Fruit fly (Drosophila melanogaster) whole organism, embryonic: ENCODE measurements around the gene CG34290.

Source experiments
- Bteb2 ChIP-seq: fragments of 200-800 bp; sonication (Bioruptor generic); optimal IDR thresholded peaks from 2 replicates; lab custom pipeline; 2016; ENCODE audit warnings: missing biosample characterization, missing genetic modification characterization
- CG10654 ChIP-seq: fragments of 200-800 bp; sonication (Bioruptor generic); optimal IDR thresholded peaks from 2 replicates; lab custom pipeline; 2016; ENCODE audit warnings: missing biosample characterization, missing genetic modification characterization
- CG12942 ChIP-seq: fragments of 200-800 bp; sonication (Bioruptor generic); optimal IDR thresholded peaks from 3 replicates; lab custom pipeline; 2016; ENCODE audit warnings: missing biosample characterization, missing genetic modification characterization
- CG14860 ChIP-seq: fragments of 200-800 bp; sonication (Bioruptor generic); IDR thresholded peaks from 3 replicates; pipeline ENCODE4 v1.3.6; 2022; ENCODE audit warnings: missing biosample characterization, missing genetic modification characterization; ENCODE audit not compliant: partially characterized antibody
- CG16779 ChIP-seq: fragments of 200-800 bp; sonication (Bioruptor generic); IDR thresholded peaks from 2 replicates; pipeline ENCODE4 v1.3.6; 2022; ENCODE audit warnings: missing biosample characterization, missing genetic modification characterization
- CG17385 ChIP-seq: fragments of 200-800 bp; sonication (Bioruptor generic); optimal IDR thresholded peaks from 3 replicates; lab custom pipeline; 2018; ENCODE audit warnings: missing biosample characterization, mild to moderate bottlenecking, missing genetic modification characterization
- CG34224 ChIP-seq: fragments of 200-800 bp; sonication (Bioruptor generic); IDR thresholded peaks from 3 replicates; pipeline ENCODE4 v1.3.6; 2022; ENCODE audit warnings: missing biosample characterization, missing genetic modification characterization; ENCODE audit not compliant: partially characterized antibody
- CG34376 ChIP-seq: fragments of 200-800 bp; sonication (Bioruptor generic); optimal IDR thresholded peaks from 2 replicates; lab custom pipeline; 2018; ENCODE audit warnings: missing biosample characterization, mild to moderate bottlenecking, missing genetic modification characterization
- CG34422 ChIP-seq: fragments of 200-800 bp; sonication (Bioruptor generic); IDR thresholded peaks from 3 replicates; pipeline ENCODE4 v1.3.6; 2022; ENCODE audit warnings: missing biosample characterization, missing genetic modification characterization
- CG4617 ChIP-seq: fragments of 200-800 bp; sonication (Bioruptor generic); optimal IDR thresholded peaks from 3 replicates; lab custom pipeline; 2016; ENCODE audit warnings: missing biosample characterization, missing genetic modification characterization, borderline replicate concordance
- CG7963 ChIP-seq: fragments of 200-800 bp; sonication (Bioruptor generic); IDR thresholded peaks from 3 replicates; pipeline ENCODE4 v1.3.6; 2022; ENCODE audit warnings: missing biosample characterization, missing genetic modification characterization; ENCODE audit not compliant: partially characterized antibody
- CG8765 ChIP-seq: fragments of 200-800 bp; sonication (Bioruptor generic); IDR thresholded peaks from 2 replicates; pipeline ENCODE4 v1.3.6; 2022; ENCODE audit warnings: missing biosample characterization, missing genetic modification characterization
- CoRest ChIP-seq: fragments of 200-800 bp; sonication (Bioruptor generic); optimal IDR thresholded peaks from 3 replicates; lab custom pipeline; 2018; ENCODE audit warnings: missing biosample characterization, mild to moderate bottlenecking, missing genetic modification characterization, moderate library complexity
- Deaf1 ChIP-seq: fragments of 200-800 bp; optimal IDR thresholded peaks from 3 replicates; lab custom pipeline; 2019; ENCODE audit warnings: missing biosample characterization, mild to moderate bottlenecking, missing genetic modification characterization, moderate library complexity
- Dll ChIP-seq: fragments of 200-800 bp; sonication (Bioruptor generic); IDR thresholded peaks from 4 replicates; pipeline ENCODE4 v1.3.6; 2022; ENCODE audit warnings: missing biosample characterization, missing genetic modification characterization; ENCODE audit not compliant: partially characterized antibody
- Doc2 ChIP-seq: fragments of 200-800 bp; sonication (Bioruptor generic); IDR thresholded peaks from 2 replicates; pipeline ENCODE4 v1.3.6; 2022; ENCODE audit warnings: missing biosample characterization, missing genetic modification characterization
- Doc3 ChIP-seq: fragments of 200-800 bp; sonication (Bioruptor generic); IDR thresholded peaks from 3 replicates; pipeline ENCODE4 v1.3.6; 2022; ENCODE audit warnings: missing biosample characterization, missing genetic modification characterization; ENCODE audit not compliant: partially characterized antibody
- Drgx ChIP-seq: fragments of 200-800 bp; sonication (Bioruptor generic); IDR thresholded peaks from 2 replicates; pipeline ENCODE4 v1.3.6; 2022; ENCODE audit warnings: missing biosample characterization, missing genetic modification characterization
- Lhr ChIP-seq: fragments of 200-800 bp; sonication (Bioruptor generic); optimal IDR thresholded peaks from 3 replicates; lab custom pipeline; 2017; ENCODE audit warnings: mild to moderate bottlenecking, missing biosample characterization, missing genetic modification reagents, missing genetic modification characterization
- MBD-R2 ChIP-seq: fragments of 200-800 bp; sonication (Bioruptor generic); IDR thresholded peaks from 2 replicates; pipeline ENCODE4 v1.3.6; 2022; ENCODE audit warnings: missing biosample characterization, missing genetic modification characterization
- MESR4 ChIP-seq: fragments of 200-800 bp; sonication (Bioruptor generic); optimal IDR thresholded peaks from 2 replicates; lab custom pipeline; 2018; ENCODE audit warnings: missing biosample characterization, mild to moderate bottlenecking, missing genetic modification characterization, moderate library complexity
- Mes4 ChIP-seq: fragments of 200-800 bp; sonication (Bioruptor generic); optimal IDR thresholded peaks from 2 replicates; lab custom pipeline; 2016; ENCODE audit warnings: missing biosample characterization, missing genetic modification characterization
- NfI ChIP-seq: fragments of 200-800 bp; sonication (Bioruptor generic); optimal IDR thresholded peaks from 3 replicates; lab custom pipeline; 2018; ENCODE audit warnings: missing biosample characterization, mild to moderate bottlenecking, missing genetic modification characterization, moderate library complexity
- Poxn ChIP-seq: fragments of 200-800 bp; sonication (Bioruptor generic); IDR thresholded peaks from 2 replicates; pipeline ENCODE4 v1.3.6; 2022; ENCODE audit warnings: missing biosample characterization, missing genetic modification characterization
- ab ChIP-seq: fragments of 200-800 bp; sonication (Bioruptor generic); optimal IDR thresholded peaks from 2 replicates; lab custom pipeline; 2016; ENCODE audit warnings: missing biosample characterization, missing genetic modification characterization
- bbx ChIP-seq: fragments of 200-800 bp; sonication (Bioruptor generic); IDR thresholded peaks from 2 replicates; pipeline ENCODE4 v1.3.6; 2022; ENCODE audit warnings: missing biosample characterization, missing genetic modification characterization; ENCODE audit not compliant: partially characterized antibody
- bcd ChIP-seq: fragments of 200-800 bp; sonication (Bioruptor generic); optimal IDR thresholded peaks from 2 replicates; lab custom pipeline; 2017; ENCODE audit warnings: missing biosample characterization, mild to moderate bottlenecking, missing genetic modification characterization
- btn ChIP-seq: fragments of 200-800 bp; sonication (Bioruptor generic); optimal IDR thresholded peaks from 2 replicates; lab custom pipeline; 2016; ENCODE audit warnings: missing biosample characterization, missing genetic modification characterization
- chinmo ChIP-seq: fragments of 200-800 bp; sonication (Bioruptor generic); IDR thresholded peaks from 4 replicates; pipeline ENCODE4 v1.3.6; 2022; ENCODE audit warnings: missing biosample characterization, missing genetic modification characterization; ENCODE audit not compliant: partially characterized antibody
- chm ChIP-seq: fragments of 200-800 bp; sonication (Bioruptor generic); IDR thresholded peaks from 2 replicates; pipeline ENCODE4 v1.3.6; 2022; ENCODE audit warnings: missing biosample characterization, missing genetic modification characterization
- en ChIP-seq: fragments of 200-800 bp; sonication (Bioruptor generic); optimal IDR thresholded peaks from 2 replicates; lab custom pipeline; 2016; ENCODE audit warnings: missing biosample characterization, missing genetic modification characterization
- ewg ChIP-seq: fragments of 200-800 bp; sonication (Bioruptor generic); optimal IDR thresholded peaks from 3 replicates; lab custom pipeline; 2017; ENCODE audit warnings: mild to moderate bottlenecking, missing biosample characterization, missing genetic modification reagents, missing genetic modification characterization
- exex ChIP-seq: fragments of 200-800 bp; sonication (Bioruptor generic); optimal IDR thresholded peaks from 4 replicates; lab custom pipeline; 2018; ENCODE audit warnings: missing biosample characterization, mild to moderate bottlenecking, missing genetic modification characterization, moderate library complexity
- fd96Cb ChIP-seq: fragments of 200-800 bp; sonication (Bioruptor generic); optimal IDR thresholded peaks from 2 replicates; lab custom pipeline; 2018; ENCODE audit warnings: missing biosample characterization, mild to moderate bottlenecking, missing genetic modification characterization, moderate library complexity
- gro ChIP-seq: fragments of 200-800 bp; sonication (Bioruptor generic); optimal IDR thresholded peaks from 2 replicates; lab custom pipeline; 2016; ENCODE audit warnings: missing biosample characterization, missing genetic modification characterization
- hbn ChIP-seq: fragments of 200-800 bp; sonication (Bioruptor generic); IDR thresholded peaks from 2 replicates; pipeline ENCODE4 v1.3.6; 2022; ENCODE audit warnings: missing biosample characterization, missing genetic modification characterization; ENCODE audit not compliant: partially characterized antibody
- kah ChIP-seq: fragments of 200-800 bp; sonication (Bioruptor generic); optimal IDR thresholded peaks from 2 replicates; lab custom pipeline; 2018; ENCODE audit warnings: missing biosample characterization, mild to moderate bottlenecking, missing genetic modification characterization
- nom ChIP-seq: fragments of 200-800 bp; sonication (Bioruptor generic); optimal IDR thresholded peaks from 2 replicates; lab custom pipeline; 2017; ENCODE audit warnings: missing biosample characterization, missing genetic modification characterization, mild to moderate bottlenecking, moderate library complexity, missing genetic modification reagents
- pros ChIP-seq: fragments of 200-800 bp; sonication (Bioruptor generic); optimal IDR thresholded peaks from 3 replicates; lab custom pipeline; 2019; ENCODE audit warnings: missing biosample characterization, mild to moderate bottlenecking, missing genetic modification characterization, moderate library complexity
- rib ChIP-seq: fragments of 200-800 bp; sonication (Bioruptor generic); IDR thresholded peaks from 2 replicates; pipeline ENCODE4 v1.3.6; 2022; ENCODE audit warnings: missing biosample characterization, missing genetic modification characterization
- sna ChIP-seq: fragments of 200-800 bp; sonication (Bioruptor generic); IDR thresholded peaks from 2 replicates; pipeline ENCODE4 v1.3.6; 2022; ENCODE audit warnings: missing biosample characterization, missing genetic modification characterization; ENCODE audit not compliant: partially characterized antibody
- unc-4 ChIP-seq: fragments of 200-800 bp; sonication (Bioruptor generic); IDR thresholded peaks from 2 replicates; pipeline ENCODE4 v1.3.6; 2022; ENCODE audit warnings: missing biosample characterization, missing genetic modification characterization; ENCODE audit not compliant: partially characterized antibody
- usp ChIP-seq: fragments of >200 bp; optimal IDR thresholded peaks from 2 replicates; lab custom pipeline; 2017; ENCODE audit warnings: missing biosample characterization, missing genetic modification characterization

Gene CG34290

DNA sequence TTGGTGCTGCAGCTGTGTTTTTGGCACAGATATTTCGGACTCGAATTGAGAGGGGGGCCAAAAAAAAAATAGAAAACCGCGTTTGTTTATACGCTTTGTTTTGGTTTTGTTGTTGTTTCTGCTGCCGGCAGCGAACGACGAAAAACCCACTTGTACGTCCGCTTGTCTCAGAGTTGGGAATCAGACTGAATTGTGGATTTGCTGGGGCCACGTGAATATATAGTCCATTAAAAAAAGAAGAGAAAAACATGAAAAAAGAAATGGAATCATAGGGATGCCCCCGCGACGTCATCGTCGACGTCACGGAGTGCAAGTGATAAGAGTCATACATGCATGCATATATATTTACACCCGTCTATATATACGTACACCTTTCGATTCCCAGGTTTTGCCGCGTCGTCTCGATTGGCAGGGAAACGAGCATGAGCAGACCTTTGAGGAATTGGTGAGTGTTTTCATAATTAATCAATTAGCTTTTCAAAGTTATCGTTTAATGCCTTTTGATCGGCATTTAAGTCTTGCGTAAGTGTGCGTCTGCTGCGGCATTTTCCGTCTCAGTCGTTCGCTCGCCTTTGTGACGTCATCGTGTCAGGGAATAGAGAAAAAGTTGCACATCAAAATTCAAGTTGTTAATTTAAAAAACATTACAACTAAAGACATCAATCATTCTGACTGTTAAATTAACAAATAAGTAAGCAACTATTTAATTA, 30.2 kb upstream of the CG34290 start (continued):
- no peak for TF ChIP-seq Deaf1 (tag; lab: Kevin White, UChicago)
- no peak for TF ChIP-seq bcd (GFP tag; lab: Kevin White, UChicago)
- peak; percentile 25; the same call in 1 of the 2 replicates for TF ChIP-seq bbx
- no peak for TF ChIP-seq Poxn (GFP tag; lab: Robert Waterston, UW)
- peak; percentile 71 for TF ChIP-seq exex (tag; lab: Kevin White, UChicago)
- no peak for TF ChIP-seq ab (GFP tag; lab: Kevin White, UChicago)
- no peak for TF ChIP-seq hbn (GFP tag; lab: Robert Waterston, UW)
- TF ChIP-seq CG34376 (GFP tag; lab: Kevin White, UChicago): peak; percentile 4
- no peak for TF ChIP-seq Bteb2 (GFP tag; lab: Kevin White, UChicago)
- peak; percentile 3 for TF ChIP-seq fd96Cb (tag; lab: Kevin White, UChicago)
- TF ChIP-seq chm (GFP tag; lab: Robert Waterston, UW): 0 out of 2 replicates have a peak, but pooled peaks have one; percentile 8
- TF ChIP-seq kah (GFP tag; lab: Kevin White, UChicago): peak; percentile 12
- peak; percentile 12 for TF ChIP-seq en (GFP tag; lab: Kevin White, UChicago)

DNA sequence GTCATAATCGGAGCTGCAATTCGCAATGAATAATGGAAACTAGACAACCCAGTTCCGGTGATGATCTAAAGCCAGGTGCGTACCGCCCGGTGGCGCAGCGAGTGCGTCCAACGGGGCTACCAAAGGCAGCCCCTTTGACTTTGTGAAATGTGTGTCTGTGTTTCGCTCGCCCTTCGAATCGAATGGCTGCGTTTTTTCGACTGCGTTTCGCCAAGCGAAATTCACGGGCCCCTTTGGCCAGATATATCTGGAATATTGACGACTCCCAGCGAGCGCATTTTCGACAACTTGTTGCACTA, 29.4 kb upstream of the CG34290 start:
- TF ChIP-seq CG34422 (GFP tag; lab: Robert Waterston, UW) (0 out of 3 replicates have a peak, but pooled peaks have one; percentile 5), usp (GFP tag; lab: Kevin White, UChicago) (no peak), CG10654 (GFP tag; lab: Kevin White, UChicago) (no peak), chinmo (peak; percentile 81; the same call in 1 of the 4 replicates), CG16779 (no peak), Doc2 (no peak), CG14860 (GFP tag; lab: Robert Waterston, UW) (0 out of 3 replicates have a peak, but pooled peaks have one; percentile 30), Dll (peak; percentile 17; the same call in 2 of the 4 replicates), hbn (GFP tag; lab: Robert Waterston, UW) (0 out of 2 replicates have a peak, but pooled peaks have one; percentile 10), Doc3 (GFP tag; lab: Robert Waterston, UW) (0 out of 3 replicates have a peak, but pooled peaks have one; percentile 43), MESR4 (GFP tag; lab: Kevin White, UChicago) (peak; percentile 59), rib (GFP tag; lab: Robert Waterston, UW) (0 out of 2 replicates have a peak, but pooled peaks have one; percentile 31), CG4617 (GFP tag; lab: Kevin White, UChicago) (peak; percentile 52), CG34224 (GFP tag; lab: Robert Waterston, UW) (peak; percentile 9; the same call in 2 of the 3 replicates), unc-4 (GFP tag; lab: Robert Waterston, UW) (0 out of 2 replicates have a peak, but pooled peaks have one; percentile 10), nom (GFP tag; lab: Kevin White, UChicago) (no peak), CG8765 (GFP tag; lab: Robert Waterston, UW) (no peak), ewg (GFP tag; lab: Kevin White, UChicago) (no peak), CG17385 (peak; percentile 51), Drgx (GFP tag; lab: Robert Waterston, UW) (peak; percentile 48), MBD-R2 (peak; percentile 55)

DNA sequence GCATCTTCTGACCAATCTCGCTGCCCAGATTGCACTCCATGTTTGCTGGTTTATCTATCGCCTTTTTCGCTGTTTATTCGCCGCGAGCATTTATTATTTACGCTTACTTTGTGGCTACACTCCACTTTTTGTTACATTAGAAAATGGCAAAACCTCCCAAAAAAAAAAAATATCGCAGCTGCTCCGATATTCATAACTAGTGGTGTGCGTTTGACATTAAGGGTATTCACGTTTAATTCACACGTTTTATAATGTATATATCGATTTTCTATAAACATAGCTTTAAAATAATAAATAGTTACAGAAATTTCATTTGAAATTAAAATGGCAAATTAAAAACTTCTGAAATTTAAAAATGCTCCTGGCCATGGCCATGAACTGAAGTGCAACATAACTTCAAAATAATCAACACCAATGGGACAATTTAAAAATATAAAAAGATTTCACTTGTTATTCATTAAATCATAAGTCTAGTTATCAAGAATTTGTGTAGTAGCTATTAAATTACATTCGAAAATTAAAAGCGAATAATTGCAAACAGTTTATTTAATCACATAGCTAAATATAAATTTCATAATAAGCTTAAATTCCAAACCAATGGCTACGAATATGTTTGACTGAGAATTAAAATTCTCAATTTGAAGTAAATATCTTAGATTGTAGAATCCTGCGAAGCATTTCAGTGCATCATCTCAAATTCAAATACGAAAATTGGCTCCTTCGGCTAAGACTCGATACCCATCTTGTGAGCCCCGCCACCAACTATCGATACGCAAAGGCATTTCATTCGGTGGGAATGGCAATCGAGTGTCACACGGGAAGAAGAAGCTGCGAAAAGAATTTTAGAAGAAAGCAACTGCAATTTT, 28.8 kb upstream of the CG34290 start, which contains the start of the genes Nab2 and BRWD3:
Nab2 (minus strand) TSS at position 203 of the 866 bp plus-strand sequence.
BRWD3 (plus strand) TSS at position 784 of the 866 bp plus-strand sequence.
- TF ChIP-seq CG14860 (GFP tag; lab: Robert Waterston, UW) (peak; percentile 42; the same call in 2 of the 3 replicates), CG7963 (GFP tag; lab: Robert Waterston, UW) (peak; percentile 69; the same call in 2 of the 3 replicates), CG12942 (GFP tag; lab: Kevin White, UChicago) (no peak), pros (no peak), sna (GFP tag; lab: Robert Waterston, UW) (peak; percentile 27; the same call in 1 of the 2 replicates), Mes4 (no peak), btn (GFP tag; lab: Kevin White, UChicago) (no peak), CG4617 (GFP tag; lab: Kevin White, UChicago) (peak; percentile 39), CoRest (tag; lab: Kevin White, UChicago) (peak; percentile 47), gro (GFP tag; lab: Kevin White, UChicago) (no peak), Lhr (GFP tag; lab: Kevin White, UChicago) (no peak), CG10654 (GFP tag; lab: Kevin White, UChicago) (peak; percentile 17), NfI (GFP tag; lab: Kevin White, UChicago) (peak; percentile 31)
